Worm (Caenorhabditis elegans): ENCODE data around the gene glr-8.

Gene glr-8

ce11 chrX:6514466-6514865 lies 8.7 kb downstream of the glr-8 start:
- no peak for TF ChIP-seq ztf-29 (GFP tag; IDR thresholded peaks at IDR 0.05)

- TF ChIP-seq flt-1 (GFP tag; IDR thresholded peaks at IDR 0.05), result no peak
- no peak for TF ChIP-seq tab-1 (GFP tag; IDR thresholded peaks at IDR 0.05)
- TF ChIP-seq klf-2 (GFP tag; conservative IDR thresholded peaks at IDR 0.05), result no peak
- TF ChIP-seq T22C8.4 (GFP tag; IDR thresholded peaks at IDR 0.05), result no peak
- TF ChIP-seq ztf-23 (GFP tag; IDR thresholded peaks at IDR 0.05), result no peak
- no peak for TF ChIP-seq ztf-29 (GFP tag; IDR thresholded peaks at IDR 0.05)
- no peak for TF ChIP-seq med-1 (GFP tag; optimal IDR thresholded peaks at IDR 0.05; ENCODE audit: insufficient read depth)
- no peak for TF ChIP-seq ref-1 (GFP tag; conservative IDR thresholded peaks at IDR 0.05)
- no peak for TF ChIP-seq cog-1 (tag; optimal IDR thresholded peaks at IDR 0.05)
Observed at ce11 chrX:6515267-6515666, 9.5 kb downstream of the glr-8 start.

- TF ChIP-seq ref-1 (GFP tag; conservative IDR thresholded peaks at IDR 0.05), result no peak
- TF ChIP-seq tab-1 (GFP tag; IDR thresholded peaks at IDR 0.05), result no peak
- TF ChIP-seq flt-1 (GFP tag; IDR thresholded peaks at IDR 0.05), result no peak
- TF ChIP-seq med-1 (GFP tag; optimal IDR thresholded peaks at IDR 0.05; ENCODE audit: insufficient read depth), result no peak
- no peak for TF ChIP-seq cog-1 (tag; optimal IDR thresholded peaks at IDR 0.05)
Observed at ce11 chrX:6517025-6517770, 11.4 kb downstream of the glr-8 start.

ce11 chrX:6518537-6518936 lies 12.8 kb downstream of the glr-8 start, which contains the start of gene ets-4:
ets-4 (plus strand) TSS chrX:6518883.
- TF ChIP-seq ref-1 (GFP tag; conservative IDR thresholded peaks at IDR 0.05) (no peak), klf-2 (GFP tag; conservative IDR thresholded peaks at IDR 0.05) (no peak), ztf-29 (GFP tag; IDR thresholded peaks at IDR 0.05) (no peak), ztf-23 (GFP tag; IDR thresholded peaks at IDR 0.05) (no peak), flt-1 (GFP tag; IDR thresholded peaks at IDR 0.05) (no peak), T22C8.4 (GFP tag; IDR thresholded peaks at IDR 0.05) (no peak)

ce11 chrX:6519473-6519872 lies 13.7 kb downstream of the glr-8 start:
- TF ChIP-seq cog-1 (tag; optimal IDR thresholded peaks at IDR 0.05), result no peak

- TF ChIP-seq ztf-29 (GFP tag; IDR thresholded peaks at IDR 0.05) (no peak), flt-1 (GFP tag; IDR thresholded peaks at IDR 0.05) (no peak), klf-2 (GFP tag; conservative IDR thresholded peaks at IDR 0.05) (no peak), T22C8.4 (GFP tag; IDR thresholded peaks at IDR 0.05) (no peak), med-1 (GFP tag; optimal IDR thresholded peaks at IDR 0.05; ENCODE audit: insufficient read depth) (no peak), tab-1 (GFP tag; IDR thresholded peaks at IDR 0.05) (no peak), ztf-23 (GFP tag; IDR thresholded peaks at IDR 0.05) (no peak), cog-1 (tag; optimal IDR thresholded peaks at IDR 0.05) (no peak), ref-1 (GFP tag; conservative IDR thresholded peaks at IDR 0.05) (no peak)
Observed at ce11 chrX:6519946-6520345, 14.2 kb downstream of the glr-8 start.

- TF ChIP-seq klf-2 (GFP tag; conservative IDR thresholded peaks at IDR 0.05) (no peak), cog-1 (tag; optimal IDR thresholded peaks at IDR 0.05) (no peak), ztf-23 (GFP tag; IDR thresholded peaks at IDR 0.05) (no peak), tab-1 (GFP tag; IDR thresholded peaks at IDR 0.05) (no peak), ref-1 (GFP tag; conservative IDR thresholded peaks at IDR 0.05) (no peak), T22C8.4 (GFP tag; IDR thresholded peaks at IDR 0.05) (no peak), flt-1 (GFP tag; IDR thresholded peaks at IDR 0.05) (no peak), ztf-29 (GFP tag; IDR thresholded peaks at IDR 0.05) (no peak), med-1 (GFP tag; optimal IDR thresholded peaks at IDR 0.05; ENCODE audit: insufficient read depth) (no peak)
Observed at ce11 chrX:6520644-6521043, 14.9 kb downstream of the glr-8 start.

ce11 chrX:6522634-6523070 lies 16.9 kb downstream of the glr-8 start:
- TF ChIP-seq tab-1 (GFP tag; IDR thresholded peaks at IDR 0.05) (no peak), med-1 (GFP tag; optimal IDR thresholded peaks at IDR 0.05; ENCODE audit: insufficient read depth) (no peak), klf-2 (GFP tag; conservative IDR thresholded peaks at IDR 0.05) (no peak), ztf-23 (GFP tag; IDR thresholded peaks at IDR 0.05) (no peak), flt-1 (GFP tag; IDR thresholded peaks at IDR 0.05) (no peak)

- TF ChIP-seq klf-2 (GFP tag; conservative IDR thresholded peaks at IDR 0.05) (no peak), ref-1 (GFP tag; conservative IDR thresholded peaks at IDR 0.05) (no peak), T22C8.4 (GFP tag; IDR thresholded peaks at IDR 0.05) (no peak), tab-1 (GFP tag; IDR thresholded peaks at IDR 0.05) (no peak), ztf-29 (GFP tag; IDR thresholded peaks at IDR 0.05) (no peak), flt-1 (GFP tag; IDR thresholded peaks at IDR 0.05) (no peak), cog-1 (tag; optimal IDR thresholded peaks at IDR 0.05) (no peak)
Observed at ce11 chrX:6530046-6530445, 24.3 kb downstream of the glr-8 start, which contains the start of gene ceh-60. ceh-60 (minus strand) TSS chrX:6530146.

ce11 chrX:6530591-6530990 lies 24.8 kb downstream of the glr-8 start:
- no peak for TF ChIP-seq cog-1 (tag; optimal IDR thresholded peaks at IDR 0.05)
- TF ChIP-seq T22C8.4 (GFP tag; IDR thresholded peaks at IDR 0.05), result no peak
- TF ChIP-seq ztf-29 (GFP tag; IDR thresholded peaks at IDR 0.05), result no peak
- TF ChIP-seq ref-1 (GFP tag; conservative IDR thresholded peaks at IDR 0.05), result no peak
- TF ChIP-seq klf-2 (GFP tag; conservative IDR thresholded peaks at IDR 0.05), result no peak
- TF ChIP-seq med-1 (GFP tag; optimal IDR thresholded peaks at IDR 0.05; ENCODE audit: insufficient read depth), result no peak
- no peak for TF ChIP-seq ztf-23 (GFP tag; IDR thresholded peaks at IDR 0.05)
- TF ChIP-seq tab-1 (GFP tag; IDR thresholded peaks at IDR 0.05), result no peak
- no peak for TF ChIP-seq flt-1 (GFP tag; IDR thresholded peaks at IDR 0.05)

ce11 chrX:6531896-6532295 lies 26.1 kb downstream of the glr-8 start:
- TF ChIP-seq flt-1 (GFP tag; IDR thresholded peaks at IDR 0.05) (no peak), med-1 (GFP tag; optimal IDR thresholded peaks at IDR 0.05; ENCODE audit: insufficient read depth) (no peak), klf-2 (GFP tag; conservative IDR thresholded peaks at IDR 0.05) (no peak), ztf-29 (GFP tag; IDR thresholded peaks at IDR 0.05) (no peak)
